Worm (Caenorhabditis elegans) whole organism, young adult: ENCODE results near the gene B0244.4.

Experiments
- B0019.2 ChIP-seq: fragments of 200-800 bp; sonication (Bioruptor generic); conservative IDR thresholded peaks from 2 replicates; pipeline ENCODE4 v1.3.6; 2022; ENCODE audit warnings: missing genetic modification reagents, missing genetic modification characterization, missing compliant biosample characterization
- B0336.3 ChIP-seq: fragments of 200-800 bp; sonication (Bioruptor generic); IDR thresholded peaks from 2 replicates; pipeline ENCODE4 v1.3.6; 2022; ENCODE audit warnings: missing genetic modification characterization, missing compliant biosample characterization
- C06A6.2 ChIP-seq: fragments of 200-800 bp; sonication (Bioruptor generic); conservative IDR thresholded peaks from 2 replicates; pipeline ENCODE4 v1.3.6; 2022; ENCODE audit warnings: missing genetic modification characterization, missing compliant biosample characterization
- F33H1.4 ChIP-seq: fragments of 200-800 bp; sonication (Bioruptor generic); IDR thresholded peaks from 2 replicates; pipeline ENCODE4 v1.3.6; 2022; ENCODE audit warnings: missing genetic modification reagents, missing genetic modification characterization, missing compliant biosample characterization
- F55B11.4 ChIP-seq: sonication (generic microtip); optimal IDR thresholded peaks from 2 replicates; lab custom pipeline; 2016; ENCODE audit warnings: missing compliant biosample characterization, missing genetic modification characterization, borderline replicate concordance; ENCODE audit not compliant: insufficient read depth
- F57C9.4 ChIP-seq: sonication (generic microtip); optimal IDR thresholded peaks from 2 replicates; lab custom pipeline; 2017; ENCODE audit warnings: mild to moderate bottlenecking, missing genetic modification characterization, missing compliant biosample characterization
- K11D2.4 ChIP-seq: fragments of 200-800 bp; sonication (Bioruptor generic); IDR thresholded peaks from 2 replicates; pipeline ENCODE4 v1.3.6; 2022; ENCODE audit warnings: missing genetic modification reagents, missing genetic modification characterization, missing compliant biosample characterization
- K12H6.12 ChIP-seq: fragments of 200-800 bp; sonication (Bioruptor generic); optimal IDR thresholded peaks from 2 replicates; lab custom pipeline; 2018; ENCODE audit warnings: mild to moderate bottlenecking, missing genetic modification characterization, missing compliant biosample characterization
- Y53G8AR.9 ChIP-seq: fragments of 200-800 bp; sonication (Bioruptor generic); conservative IDR thresholded peaks from 2 replicates; pipeline ENCODE4 v1.3.6; 2022; ENCODE audit warnings: missing genetic modification reagents, missing genetic modification characterization, missing compliant biosample characterization
- aptf-2 ChIP-seq: fragments of 200-800 bp; sonication (Bioruptor generic); conservative IDR thresholded peaks from 2 replicates; pipeline ENCODE4 v1.3.6; 2022; ENCODE audit warnings: missing genetic modification reagents, missing genetic modification characterization, missing compliant biosample characterization
- athp-1 ChIP-seq: sonication (generic microtip); optimal IDR thresholded peaks from 2 replicates; lab custom pipeline; 2017; ENCODE audit warnings: mild to moderate bottlenecking, missing genetic modification characterization, missing compliant biosample characterization
- attf-3 ChIP-seq: fragments of 200-800 bp; sonication (Bioruptor generic); conservative IDR thresholded peaks from 2 replicates; pipeline ENCODE4 v1.3.6; 2022; ENCODE audit warnings: missing genetic modification reagents, missing genetic modification characterization, missing compliant biosample characterization
- attf-5 ChIP-seq: fragments of 200-800 bp; sonication (Bioruptor generic); optimal IDR thresholded peaks from 2 replicates; lab custom pipeline; 2018; ENCODE audit warnings: mild to moderate bottlenecking, missing genetic modification characterization, missing compliant biosample characterization
- bed-1 ChIP-seq: fragments of 200-800 bp; sonication (Bioruptor generic); IDR thresholded peaks from 2 replicates; pipeline ENCODE4 v1.3.6; 2022; ENCODE audit warnings: missing genetic modification reagents, missing genetic modification characterization, missing compliant biosample characterization
- cebp-1 ChIP-seq, 2 experiments: fragments of 200-800 bp in 1 of 2; sonication (Bioruptor generic) in 1 of 2; sonication (generic microtip) in 1 of 2; IDR thresholded peaks in 1 of 2; optimal IDR thresholded peaks in 1 of 2; 2 replicates each; pipeline versions ENCODE4 v1.3.6 to Lab custom; 2017 to 2022; ENCODE audit warnings: missing compliant biosample characterization in 2 of 2, missing genetic modification characterization in 2 of 2, mild to moderate bottlenecking in 1 of 2, missing genetic modification reagents in 1 of 2, moderate library complexity in 1 of 2
- die-1 ChIP-seq: sonication (generic microtip); optimal IDR thresholded peaks from 2 replicates; lab custom pipeline; 2016; ENCODE audit warnings: missing genotype, mild to moderate bottlenecking, missing genetic modification characterization, missing compliant biosample characterization
- egrh-3 ChIP-seq: fragments of 200-800 bp; sonication (Bioruptor generic); IDR thresholded peaks from 2 replicates; pipeline ENCODE4 v1.3.6; 2022; ENCODE audit warnings: missing genetic modification reagents, missing genetic modification characterization, missing compliant biosample characterization
- ekl-4 ChIP-seq: fragments of 200-800 bp; sonication (Bioruptor generic); IDR thresholded peaks from 2 replicates; pipeline ENCODE4 v1.3.6; 2022; ENCODE audit warnings: missing genetic modification reagents, missing genetic modification characterization, missing compliant biosample characterization
- fkh-3 ChIP-seq: sonication (generic microtip); optimal IDR thresholded peaks from 2 replicates; lab custom pipeline; 2016; ENCODE audit warnings: mild to moderate bottlenecking, missing genetic modification characterization, missing compliant biosample characterization
- gei-17 ChIP-seq: fragments of 200-800 bp; sonication (Bioruptor generic); optimal IDR thresholded peaks from 2 replicates; lab custom pipeline; 2018; ENCODE audit warnings: mild to moderate bottlenecking, missing genetic modification characterization, missing compliant biosample characterization
- hmg-1.2 ChIP-seq: fragments of 200-800 bp; sonication (Bioruptor generic); IDR thresholded peaks from 2 replicates; pipeline ENCODE4 v1.3.6; 2022; ENCODE audit warnings: missing genetic modification reagents, missing genetic modification characterization, missing compliant biosample characterization
- let-526 ChIP-seq: fragments of 200-800 bp; sonication (Bioruptor generic); IDR thresholded peaks from 2 replicates; pipeline ENCODE4 v1.3.6; 2022; ENCODE audit warnings: missing genetic modification reagents, missing genetic modification characterization, missing compliant biosample characterization
- lin-26 ChIP-seq: fragments of 200-800 bp; sonication (Bioruptor generic); IDR thresholded peaks from 2 replicates; pipeline ENCODE4 v1.3.6; 2022; ENCODE audit warnings: missing genetic modification reagents, missing genetic modification characterization, missing compliant biosample characterization
- lin-35 ChIP-seq, 3 experiments: fragments of 150-350 bp in 2 of 3; sonication (generic microtip) in 1 of 3; optimal IDR thresholded peaks; 2 replicates each; lab custom pipeline; 2014 to 2018; ENCODE audit warnings: missing biosample characterization in 3 of 3, missing genetic modification characterization in 3 of 3, missing genetic modification reagents in 3 of 3
- lin-40 ChIP-seq: sonication (generic microtip); optimal IDR thresholded peaks from 2 replicates; lab custom pipeline; 2016; ENCODE audit warnings: missing genetic modification characterization, mild to moderate bottlenecking, missing compliant biosample characterization, missing genotype, missing genetic modification reagents
- lin-54 ChIP-seq: fragments of 200-800 bp; sonication (Bioruptor generic); optimal IDR thresholded peaks from 2 replicates; lab custom pipeline; 2018; ENCODE audit warnings: mild to moderate bottlenecking, missing genetic modification characterization, missing compliant biosample characterization
- mes-4 ChIP-seq: sonication (generic microtip); optimal IDR thresholded peaks from 2 replicates; lab custom pipeline; 2016; ENCODE audit warnings: missing genotype, missing genetic modification characterization, missing compliant biosample characterization
- mxl-1 ChIP-seq: sonication (generic microtip); optimal IDR thresholded peaks from 2 replicates; lab custom pipeline; 2016; ENCODE audit warnings: missing genetic modification characterization, missing compliant biosample characterization
- nfyb-1 ChIP-seq: fragments of 200-800 bp; sonication (Bioruptor generic); IDR thresholded peaks from 2 replicates; pipeline ENCODE4 v1.3.6; 2022; ENCODE audit warnings: missing genetic modification reagents, missing genetic modification characterization, missing compliant biosample characterization
- pbrm-1 ChIP-seq: fragments of 200-800 bp; sonication (Bioruptor generic); IDR thresholded peaks from 2 replicates; pipeline ENCODE4 v1.3.6; 2022; ENCODE audit warnings: missing genetic modification reagents, missing genetic modification characterization, missing compliant biosample characterization
- rcor-1 ChIP-seq: fragments of 200-800 bp; sonication (Bioruptor generic); IDR thresholded peaks from 2 replicates; pipeline ENCODE4 v1.3.6; 2022; ENCODE audit warnings: missing genetic modification reagents, missing genetic modification characterization, missing compliant biosample characterization
- snpc-1.3 ChIP-seq: sonication (generic microtip); optimal IDR thresholded peaks from 2 replicates; lab custom pipeline; 2017; ENCODE audit warnings: missing genetic modification characterization, mild to moderate bottlenecking, missing compliant biosample characterization, antibody characterized with exemption, moderate library complexity, missing genotype, missing genetic modification reagents; ENCODE audit not compliant: insufficient read depth
- tbp1 ChIP-seq: fragments of 200-800 bp; sonication (Bioruptor generic); optimal IDR thresholded peaks from 2 replicates; lab custom pipeline; 2018; ENCODE audit warnings: mild to moderate bottlenecking, missing genetic modification characterization, missing compliant biosample characterization
- tlf-1 ChIP-seq: fragments of 200-800 bp; sonication (Bioruptor generic); optimal IDR thresholded peaks from 2 replicates; lab custom pipeline; 2018; ENCODE audit warnings: mild to moderate bottlenecking, missing genetic modification characterization, missing compliant biosample characterization
- xnd-1 ChIP-seq: sonication (generic microtip); optimal IDR thresholded peaks from 2 replicates; lab custom pipeline; 2016; ENCODE audit warnings: missing genotype, missing genetic modification reagents, missing genetic modification characterization, missing compliant biosample characterization
- ztf-18 ChIP-seq: sonication (generic microtip); optimal IDR thresholded peaks from 2 replicates; lab custom pipeline; 2016; ENCODE audit warnings: missing genotype, mild to moderate bottlenecking, missing genetic modification characterization, missing compliant biosample characterization
- ztf-28 ChIP-seq: fragments of 200-800 bp; sonication (Bioruptor generic); IDR thresholded peaks from 2 replicates; pipeline ENCODE4 v1.3.6; 2022; ENCODE audit warnings: missing genetic modification reagents, missing genetic modification characterization, missing compliant biosample characterization
- ztf-3 ChIP-seq: fragments of 200-800 bp; sonication (Bioruptor generic); optimal IDR thresholded peaks from 2 replicates; lab custom pipeline; 2018; ENCODE audit warnings: mild to moderate bottlenecking, missing genetic modification characterization, missing compliant biosample characterization

The B0244.4 gene

ce11 chrIII:5785273-5785929, 38.1 kb downstream of the B0244.4 start, which contains the start of gene Y37B11A.3 (continued):
- TF ChIP-seq let-526 (peak; percentile 84), lin-54 (GFP tag; lab: Kevin White, UChicago) (peak; percentile 73), xnd-1 (no peak), B0336.3 (GFP tag; lab: Robert Waterston, UW) (peak; percentile 46; the same call in 1 of the 2 replicates), lin-35 (GFP tag; optimal IDR thresholded peaks at IDR 0.05; lab: Kevin White, UChicago) (peak in 1 of 3 experiments; percentile 72), lin-40 (tag; lab: Kevin White, UChicago) (peak; percentile 72), K11D2.4 (GFP tag; lab: Robert Waterston, UW) (no peak; the same call in 1 of the 2 replicates), attf-5 (peak; percentile 90), mxl-1 (tag; lab: Kevin White, UChicago) (no peak), K12H6.12 (peak; percentile 48), snpc-1.3 (no peak), mes-4 (tag; lab: Kevin White, UChicago) (no peak), F55B11.4 (tag; lab: Kevin White, UChicago) (no peak), attf-3 (GFP tag; lab: Robert Waterston, UW) (0 out of 2 replicates have a peak, but pooled peaks have one; percentile 27), lin-26 (GFP tag; lab: Robert Waterston, UW) (no peak), gei-17 (peak; percentile 34), die-1 (tag; lab: Kevin White, UChicago) (no peak), cebp-1 (GFP tag; IDR thresholded peaks at IDR 0.05; lab: Robert Waterston, UW) (peak; percentile 100), cebp-1 (tag; optimal IDR thresholded peaks at IDR 0.05; lab: Kevin White, UChicago) (peak; percentile 100), nfyb-1 (peak; percentile 73), ztf-3 (GFP tag; lab: Kevin White, UChicago) (no peak), Y53G8AR.9 (peak; percentile 74), egrh-3 (GFP tag; lab: Robert Waterston, UW) (no peak; the same call in 1 of the 2 replicates), tlf-1 (no peak), ztf-18 (tag; lab: Kevin White, UChicago) (peak; percentile 93), fkh-3 (tag; lab: Kevin White, UChicago) (no peak), bed-1 (no peak), pbrm-1 (GFP tag; lab: Robert Waterston, UW) (peak; percentile 64), F57C9.4 (tag; lab: Kevin White, UChicago) (no peak), rcor-1 (GFP tag; lab: Robert Waterston, UW) (no peak), ztf-28 (GFP tag; lab: Robert Waterston, UW) (no peak), F33H1.4 (GFP tag; lab: Robert Waterston, UW) (peak; percentile 52), C06A6.2 (GFP tag; lab: Robert Waterston, UW) (no peak), ekl-4 (GFP tag; lab: Robert Waterston, UW) (peak; percentile 76), athp-1 (tag; lab: Kevin White, UChicago) (no peak), tbp1 (peak; percentile 42), B0019.2 (GFP tag; lab: Robert Waterston, UW) (no peak), aptf-2 (GFP tag; lab: Robert Waterston, UW) (no peak), hmg-1.2 (GFP tag; lab: Robert Waterston, UW) (0 out of 2 replicates have a peak, but pooled peaks have one; percentile 26)
